Worm (Caenorhabditis elegans) whole organism, mixed stage, embryonic: ENCODE results near the gene clec-78.

ENCODE experiments used
- M03D4.4 ChIP-seq: sonication (generic microtip); optimal IDR thresholded peaks from 2 replicates; lab custom pipeline; 2017; ENCODE audit warnings: mild to moderate bottlenecking, missing genetic modification characterization, missing compliant biosample characterization
- bed-3 ChIP-seq: fragments of 200-800 bp; sonication (Bioruptor generic); optimal IDR thresholded peaks from 3 replicates; lab custom pipeline; 2018; ENCODE audit warnings: mild to moderate bottlenecking, missing genetic modification characterization, moderate library complexity, missing compliant biosample characterization
- blmp-1 ChIP-seq: fragments of 150-350 bp; optimal IDR thresholded peaks from 2 replicates; lab custom pipeline; 2014; ENCODE audit warnings: missing biosample characterization, missing genetic modification characterization
- ceh-39 ChIP-seq: fragments of 150-350 bp; optimal IDR thresholded peaks from 2 replicates; lab custom pipeline; 2014; ENCODE audit warnings: missing biosample characterization, missing genetic modification characterization
- ceh-43 ChIP-seq: fragments of 200-800 bp; sonication (Bioruptor generic); optimal IDR thresholded peaks from 2 replicates; lab custom pipeline; 2018; ENCODE audit warnings: mild to moderate bottlenecking, missing genetic modification characterization, moderate library complexity, missing compliant biosample characterization
- ceh-83 ChIP-seq: fragments of 200-800 bp; sonication (Bioruptor generic); optimal IDR thresholded peaks from 2 replicates; lab custom pipeline; 2018; ENCODE audit warnings: mild to moderate bottlenecking, missing genetic modification characterization, missing compliant biosample characterization
- cnd-1 ChIP-seq: fragments of 200-800 bp; sonication (Bioruptor generic); optimal IDR thresholded peaks from 2 replicates; lab custom pipeline; 2018; ENCODE audit warnings: mild to moderate bottlenecking, missing genetic modification characterization, missing compliant biosample characterization
- drap-1 ChIP-seq: fragments of 200-800 bp; sonication (Bioruptor generic); optimal IDR thresholded peaks from 3 replicates; lab custom pipeline; 2018; ENCODE audit warnings: mild to moderate bottlenecking, missing genetic modification characterization, missing compliant biosample characterization
- elt-1 ChIP-seq: sonication (generic microtip); optimal IDR thresholded peaks from 2 replicates; lab custom pipeline; 2017; ENCODE audit warnings: missing genetic modification characterization, mild to moderate bottlenecking, missing compliant biosample characterization, antibody characterized with exemption, moderate library complexity, borderline replicate concordance; ENCODE audit not compliant: insufficient read depth
- elt-3 ChIP-seq: fragments of 150-350 bp; optimal IDR thresholded peaks from 2 replicates; lab custom pipeline; 2014; ENCODE audit warnings: missing biosample characterization, missing genetic modification characterization
- flh-1 ChIP-seq: fragments of 200-800 bp; sonication (Bioruptor generic); optimal IDR thresholded peaks from 2 replicates; lab custom pipeline; 2018; ENCODE audit warnings: mild to moderate bottlenecking, missing genetic modification characterization, moderate library complexity, missing compliant biosample characterization
- ham-2 ChIP-seq: fragments of 200-800 bp; sonication (Bioruptor generic); optimal IDR thresholded peaks from 2 replicates; lab custom pipeline; 2018; ENCODE audit warnings: mild to moderate bottlenecking, missing genetic modification characterization, missing compliant biosample characterization
- hlh-1 ChIP-seq: fragments of 150-350 bp; optimal IDR thresholded peaks from 2 replicates; lab custom pipeline; 2014; ENCODE audit warnings: missing biosample characterization, missing genetic modification reagents, missing genetic modification characterization
- lin-13 ChIP-seq: fragments of 150-350 bp; optimal IDR thresholded peaks from 2 replicates; lab custom pipeline; 2014; ENCODE audit warnings: missing biosample characterization, missing genetic modification characterization
- lin-32 ChIP-seq: fragments of 200-800 bp; sonication (Bioruptor generic); optimal IDR thresholded peaks from 2 replicates; lab custom pipeline; 2018; ENCODE audit warnings: mild to moderate bottlenecking, missing genetic modification characterization, missing compliant biosample characterization
- lsy-2 ChIP-seq: fragments of 150-350 bp; optimal IDR thresholded peaks from 2 replicates; lab custom pipeline; 2014; ENCODE audit warnings: missing biosample characterization, missing genetic modification characterization
- mep-1 ChIP-seq: fragments of 150-350 bp; optimal IDR thresholded peaks from 2 replicates; lab custom pipeline; 2017; ENCODE audit warnings: missing biosample characterization, missing genetic modification reagents, missing genetic modification characterization, inconsistent platforms
- mls-2 ChIP-seq: sonication (generic microtip); optimal IDR thresholded peaks from 2 replicates; lab custom pipeline; 2016; ENCODE audit warnings: mild to moderate bottlenecking, missing genetic modification characterization, moderate library complexity, missing compliant biosample characterization
- nhr-12 ChIP-seq: fragments of 150-350 bp; optimal IDR thresholded peaks from 2 replicates; lab custom pipeline; 2014; ENCODE audit warnings: missing biosample characterization, missing genetic modification characterization
- nhr-2 ChIP-seq: fragments of 150-350 bp; optimal IDR thresholded peaks from 2 replicates; lab custom pipeline; 2014; ENCODE audit warnings: missing biosample characterization, missing genetic modification characterization
- nhr-28 ChIP-seq: fragments of 150-350 bp; optimal IDR thresholded peaks from 2 replicates; lab custom pipeline; 2014; ENCODE audit warnings: missing biosample characterization, missing genetic modification characterization
- pha-4 ChIP-seq: fragments of 150-350 bp; optimal IDR thresholded peaks from 2 replicates; lab custom pipeline; 2018; ENCODE audit warnings: missing biosample characterization, missing genetic modification reagents, missing genetic modification characterization
- sem-2 ChIP-seq: fragments of 200-800 bp; sonication (Bioruptor generic); optimal IDR thresholded peaks from 2 replicates; lab custom pipeline; 2018; ENCODE audit warnings: mild to moderate bottlenecking, missing genetic modification characterization, missing compliant biosample characterization
- snpc-4 ChIP-seq: fragments of 150-350 bp; optimal IDR thresholded peaks from 2 replicates; lab custom pipeline; 2014; ENCODE audit warnings: missing biosample characterization, missing genetic modification characterization
- tbx-8 ChIP-seq: fragments of 200-800 bp; sonication (Bioruptor generic); optimal IDR thresholded peaks from 2 replicates; lab custom pipeline; 2018; ENCODE audit warnings: mild to moderate bottlenecking, missing genetic modification characterization, moderate library complexity, missing compliant biosample characterization
- unc-120 ChIP-seq: sonication (generic microtip); optimal IDR thresholded peaks from 2 replicates; lab custom pipeline; 2017; ENCODE audit warnings: missing genetic modification characterization, missing compliant biosample characterization; ENCODE audit not compliant: poor library complexity, severe bottlenecking
- unc-62 ChIP-seq: fragments of 150-350 bp; optimal IDR thresholded peaks from 2 replicates; lab custom pipeline; 2014; ENCODE audit warnings: missing biosample characterization, missing genetic modification reagents, missing genetic modification characterization
- zip-8 ChIP-seq: fragments of 150-350 bp; optimal IDR thresholded peaks from 2 replicates; lab custom pipeline; 2014; ENCODE audit warnings: missing biosample characterization, missing genetic modification characterization
- ztf-11 ChIP-seq: fragments of 150-350 bp; optimal IDR thresholded peaks from 2 replicates; lab custom pipeline; 2014; ENCODE audit warnings: missing biosample characterization, missing genetic modification characterization

The clec-78 gene

ce11 chrIV:3960396-3960795, 28.5 kb upstream of the clec-78 start, which contains the start of gene clec-75:
TSS of gene clec-75 (plus strand) at chrIV:3960734.
- TF ChIP-seq nhr-12 (tag; lab: Kevin White, UChicago), result no peak
- no peak for TF ChIP-seq lin-13 (tag; lab: Kevin White, UChicago)
- TF ChIP-seq M03D4.4 (tag; lab: Kevin White, UChicago), result no peak
- TF ChIP-seq flh-1, result no peak
- TF ChIP-seq blmp-1 (tag; lab: Kevin White, UChicago), result no peak
- no peak for TF ChIP-seq mls-2 (tag; lab: Kevin White, UChicago)
- no peak for TF ChIP-seq hlh-1 (tag; lab: Kevin White, UChicago)
- no peak for TF ChIP-seq ceh-83
- TF ChIP-seq mep-1 (tag; lab: Kevin White, UChicago), result no peak
- TF ChIP-seq unc-62 (GFP tag; lab: Kevin White, UChicago), result no peak
- no peak for TF ChIP-seq nhr-2

- TF ChIP-seq zip-8 (tag; lab: Kevin White, UChicago), result no peak
- no peak for TF ChIP-seq ham-2 (GFP tag; lab: Kevin White, UChicago)
- no peak for TF ChIP-seq pha-4
- no peak for TF ChIP-seq elt-1 (tag; lab: Kevin White, UChicago)
- no peak for TF ChIP-seq nhr-12 (tag; lab: Kevin White, UChicago)
- TF ChIP-seq ceh-83, result no peak
These were observed 26.3 kb upstream of the clec-78 start, which contains the start of gene Y46C8AM.1 for ce11 chrIV:3962584-3962983. TSS of gene Y46C8AM.1 (plus strand) at chrIV:3962884.

ce11 chrIV:3963498-3963897, 25.4 kb upstream of the clec-78 start:
- no peak for TF ChIP-seq nhr-28
- no peak for TF ChIP-seq ceh-43 (GFP tag; lab: Kevin White, UChicago)
- TF ChIP-seq blmp-1 (tag; lab: Kevin White, UChicago), result no peak
- TF ChIP-seq unc-120 (tag; lab: Kevin White, UChicago), result no peak
- TF ChIP-seq hlh-1 (tag; lab: Kevin White, UChicago), result no peak
- no peak for TF ChIP-seq ceh-83
- no peak for TF ChIP-seq lsy-2 (tag; lab: Kevin White, UChicago)
- TF ChIP-seq, all 35 proteins: peak for 0

- TF ChIP-seq blmp-1 (tag; lab: Kevin White, UChicago) (no peak), lsy-2 (tag; lab: Kevin White, UChicago) (no peak), cnd-1 (tag; lab: Kevin White, UChicago) (no peak), M03D4.4 (tag; lab: Kevin White, UChicago) (no peak), sem-2 (GFP tag; lab: Kevin White, UChicago) (no peak), bed-3 (GFP tag; lab: Kevin White, UChicago) (no peak), elt-3 (tag; lab: Kevin White, UChicago) (no peak), nhr-28 (no peak), ceh-43 (GFP tag; lab: Kevin White, UChicago) (no peak), ceh-39 (tag; lab: Kevin White, UChicago) (no peak), nhr-2 (no peak), snpc-4 (tag; lab: Kevin White, UChicago) (no peak), drap-1 (GFP tag; lab: Kevin White, UChicago) (no peak), zip-8 (tag; lab: Kevin White, UChicago) (no peak), pha-4 (no peak), tbx-8 (GFP tag; lab: Kevin White, UChicago) (no peak), mep-1 (tag; lab: Kevin White, UChicago) (no peak), ztf-11 (tag; lab: Kevin White, UChicago) (no peak)
These were observed 23.9 kb upstream of the clec-78 start, which contains the start of gene clec-76 for ce11 chrIV:3965013-3965412. TSS of gene clec-76 (plus strand) at chrIV:3965246.

DNA sequence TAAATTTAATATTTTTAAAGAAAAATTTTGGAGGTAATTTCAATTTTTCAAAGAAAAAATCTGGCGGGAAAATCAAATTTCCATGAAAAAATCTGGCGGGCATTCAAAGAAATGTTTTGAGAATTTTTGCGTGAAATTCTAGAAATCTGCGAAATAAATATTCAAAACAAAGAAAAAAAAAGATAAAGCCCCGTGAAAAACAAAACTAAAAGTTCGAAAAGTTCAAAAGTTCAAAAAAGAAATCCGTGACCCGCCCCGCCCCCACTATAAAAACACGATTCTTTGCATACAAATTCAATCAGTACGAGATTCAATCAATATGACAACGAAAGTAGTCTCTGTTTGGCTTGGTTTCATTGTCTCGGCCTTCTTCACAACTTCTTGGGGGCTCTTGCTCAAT, 15.9 kb upstream of the clec-78 start, which contains the start of gene clec-79:
clec-79 (plus strand) TSS at position 301 of the 400 bp plus-strand sequence.
- TF ChIP-seq elt-3 (tag; lab: Kevin White, UChicago) (no peak), pha-4 (no peak), lin-32 (no peak), blmp-1 (tag; lab: Kevin White, UChicago) (no peak), M03D4.4 (tag; lab: Kevin White, UChicago) (no peak)
